Worm (Caenorhabditis elegans) whole organism, L4 larva: ENCODE data around the gene cct-5.

ENCODE experiments used
- F44E2.7 ChIP-seq: fragments of 200-800 bp; sonication (Bioruptor generic); IDR thresholded peaks from 2 replicates; pipeline ENCODE4 v2.1.2; 2022; ENCODE audit warnings: missing genetic modification characterization, missing compliant biosample characterization
- T20F7.1 ChIP-seq: fragments of 200-800 bp; sonication (Bioruptor generic); optimal IDR thresholded peaks from 2 replicates; lab custom pipeline; 2018; ENCODE audit warnings: mild to moderate bottlenecking, missing genetic modification characterization, missing compliant biosample characterization
- T26A8.4 ChIP-seq: fragments of 200-800 bp; sonication (Bioruptor generic); IDR thresholded peaks from 2 replicates; pipeline ENCODE4 v1.3.6; 2022; ENCODE audit warnings: missing genetic modification characterization, missing compliant biosample characterization
- ZK546.5 ChIP-seq, 2 experiments: sonication (generic microtip); optimal IDR thresholded peaks; 2 replicates each; lab custom pipeline; 2017; ENCODE audit warnings: missing biosample characterization in 2 of 2, missing genetic modification characterization in 2 of 2
- aha-1 ChIP-seq: fragments of 150-350 bp; peaks from one replicate; lab custom pipeline; 2014; ENCODE audit warnings: missing biosample characterization, missing genetic modification characterization
- arid-1 ChIP-seq: fragments of 200-800 bp; sonication (Bioruptor generic); conservative IDR thresholded peaks from 2 replicates; pipeline ENCODE4 v1.3.6; 2022; ENCODE audit warnings: missing genetic modification reagents, missing genetic modification characterization, missing compliant biosample characterization
- attf-4 ChIP-seq: sonication (generic microtip); optimal IDR thresholded peaks from 3 replicates; lab custom pipeline; 2017; ENCODE audit warnings: missing biosample characterization, missing genetic modification characterization
- ceh-20 ChIP-seq: fragments of 200-800 bp; sonication (Bioruptor generic); IDR thresholded peaks from 2 replicates; pipeline ENCODE4 v1.3.6; 2022; ENCODE audit warnings: missing genetic modification reagents, missing genetic modification characterization, missing compliant biosample characterization
- ceh-28 ChIP-seq: fragments of 150-350 bp; optimal IDR thresholded peaks from 2 replicates; lab custom pipeline; 2014; ENCODE audit warnings: missing biosample characterization, missing genetic modification reagents, missing genetic modification characterization
- ceh-32 ChIP-seq: sonication (generic microtip); optimal IDR thresholded peaks from 2 replicates; lab custom pipeline; 2016; ENCODE audit warnings: mild to moderate bottlenecking, missing genetic modification characterization, missing compliant biosample characterization; ENCODE audit not compliant: poor library complexity
- daf-16 ChIP-seq, 3 experiments: sonication (generic microtip); optimal IDR thresholded peaks; 2 replicates each; lab custom pipeline; 2016 to 2017; ENCODE audit warnings: missing genetic modification characterization in 3 of 3, missing genetic modification reagents in 3 of 3, mild to moderate bottlenecking in 2 of 3, missing compliant biosample characterization in 2 of 3, missing biosample characterization in 1 of 3, moderate library complexity in 1 of 3
- dmd-6 ChIP-seq: fragments of 200-800 bp; sonication (Bioruptor generic); IDR thresholded peaks from 2 replicates; pipeline ENCODE4 v1.3.6; 2022; ENCODE audit warnings: missing genetic modification reagents, missing genetic modification characterization, missing compliant biosample characterization
- dpl-1 ChIP-seq: fragments of 150-350 bp; optimal IDR thresholded peaks from 2 replicates; lab custom pipeline; 2014; ENCODE audit warnings: missing biosample characterization, missing genetic modification reagents, missing genetic modification characterization
- duxl-1 ChIP-seq: sonication (generic microtip); optimal IDR thresholded peaks from 2 replicates; lab custom pipeline; 2016; ENCODE audit warnings: mild to moderate bottlenecking, missing genetic modification characterization, moderate library complexity, missing compliant biosample characterization; ENCODE audit not compliant: poor library complexity
- dve-1 ChIP-seq: sonication (generic microtip); optimal IDR thresholded peaks from 2 replicates; lab custom pipeline; 2017; ENCODE audit warnings: antibody characterized with exemption, mild to moderate bottlenecking, missing genetic modification characterization, missing compliant biosample characterization; ENCODE audit not compliant: insufficient read depth
- egl-43 ChIP-seq: fragments of 200-800 bp; sonication (Bioruptor generic); IDR thresholded peaks from 2 replicates; pipeline ENCODE4 v1.3.6; 2022; ENCODE audit warnings: missing genetic modification reagents, missing genetic modification characterization, missing compliant biosample characterization
- hlh-11 ChIP-seq: fragments of 200-800 bp; sonication (Bioruptor generic); optimal IDR thresholded peaks from 2 replicates; lab custom pipeline; 2018; ENCODE audit warnings: mild to moderate bottlenecking, missing genetic modification characterization, missing compliant biosample characterization
- hlh-30 ChIP-seq: sonication (generic microtip); optimal IDR thresholded peaks from 2 replicates; lab custom pipeline; 2017; ENCODE audit warnings: antibody characterized with exemption, mild to moderate bottlenecking, missing genetic modification characterization, missing compliant biosample characterization; ENCODE audit not compliant: insufficient read depth
- jun-1 ChIP-seq: fragments of 150-350 bp; optimal IDR thresholded peaks from 2 replicates; lab custom pipeline; 2014; ENCODE audit warnings: missing biosample characterization, missing genetic modification reagents, missing genetic modification characterization
- lin-38 ChIP-seq: fragments of 200-800 bp; sonication (Bioruptor generic); IDR thresholded peaks from 2 replicates; pipeline ENCODE4 v1.3.6; 2022; ENCODE audit warnings: missing genetic modification reagents, missing genetic modification characterization, missing compliant biosample characterization
- lin-39 ChIP-seq: fragments of 150-350 bp; optimal IDR thresholded peaks from 2 replicates; lab custom pipeline; 2014; ENCODE audit warnings: missing biosample characterization, missing genetic modification reagents, missing genetic modification characterization
- madf-9 ChIP-seq: fragments of 200-800 bp; sonication (Bioruptor generic); conservative IDR thresholded peaks from 2 replicates; pipeline ENCODE4 v1.3.6; 2022; ENCODE audit warnings: missing genetic modification reagents, missing genetic modification characterization, missing compliant biosample characterization
- mep-1 ChIP-seq: fragments of 150-350 bp; sonication (generic microtip); optimal IDR thresholded peaks from 3 replicates; lab custom pipeline; 2014; ENCODE audit warnings: missing biosample characterization, missing genetic modification characterization
- mxl-3 ChIP-seq: fragments of 200-800 bp; sonication (Bioruptor generic); optimal IDR thresholded peaks from 2 replicates; lab custom pipeline; 2018; ENCODE audit warnings: mild to moderate bottlenecking, missing genetic modification characterization, missing compliant biosample characterization
- nhr-10 ChIP-seq: fragments of 150-350 bp; optimal IDR thresholded peaks from 2 replicates; lab custom pipeline; 2014; ENCODE audit warnings: missing biosample characterization, missing genetic modification characterization
- nhr-25 ChIP-seq: sonication (generic microtip); optimal IDR thresholded peaks from 2 replicates; lab custom pipeline; 2017; ENCODE audit warnings: missing genetic modification characterization, mild to moderate bottlenecking, missing compliant biosample characterization, antibody characterized with exemption, moderate library complexity, borderline replicate concordance; ENCODE audit not compliant: insufficient read depth
- nhr-28 ChIP-seq: fragments of 150-350 bp; optimal IDR thresholded peaks from 2 replicates; lab custom pipeline; 2014; ENCODE audit warnings: missing biosample characterization, missing genetic modification characterization
- nhr-42 ChIP-seq: fragments of 200-800 bp; sonication (Bioruptor generic); IDR thresholded peaks from 2 replicates; pipeline ENCODE4 v1.3.6; 2022; ENCODE audit warnings: missing genetic modification characterization, missing compliant biosample characterization
- nhr-48 ChIP-seq: sonication (generic microtip); optimal IDR thresholded peaks from 2 replicates; lab custom pipeline; 2016; ENCODE audit warnings: mild to moderate bottlenecking, missing genetic modification characterization, missing compliant biosample characterization
- nhr-76 ChIP-seq: fragments of 150-350 bp; optimal IDR thresholded peaks from 2 replicates; lab custom pipeline; 2014; ENCODE audit warnings: missing biosample characterization, missing genetic modification characterization
- nhr-77 ChIP-seq: fragments of 150-350 bp; optimal IDR thresholded peaks from 2 replicates; lab custom pipeline; 2014; ENCODE audit warnings: missing biosample characterization, missing genetic modification characterization
- pqm-1 ChIP-seq: sonication (generic microtip); optimal IDR thresholded peaks from 2 replicates; lab custom pipeline; 2017; ENCODE audit warnings: missing biosample characterization, missing genetic modification characterization
- rbr-2 ChIP-seq: sonication (generic microtip); optimal IDR thresholded peaks from 2 replicates; lab custom pipeline; 2016; ENCODE audit warnings: missing genotype, missing genetic modification characterization, missing compliant biosample characterization
- saeg-2 ChIP-seq: fragments of 200-800 bp; sonication (Bioruptor generic); IDR thresholded peaks from 2 replicates; pipeline ENCODE4 v1.3.6; 2022; ENCODE audit warnings: missing genetic modification reagents, missing genetic modification characterization, missing compliant biosample characterization
- sdz-12 ChIP-seq: fragments of 200-800 bp; sonication (Bioruptor generic); optimal IDR thresholded peaks from 2 replicates; lab custom pipeline; 2018; ENCODE audit warnings: mild to moderate bottlenecking, missing genetic modification characterization, missing compliant biosample characterization
- set-16 ChIP-seq: fragments of 200-800 bp; sonication (Bioruptor generic); IDR thresholded peaks from 2 replicates; pipeline ENCODE4 v1.3.6; 2022; ENCODE audit warnings: missing genetic modification reagents, missing genetic modification characterization, missing compliant biosample characterization
- tra-1 ChIP-seq: fragments of 200-800 bp; sonication (Bioruptor generic); IDR thresholded peaks from 2 replicates; pipeline ENCODE4 v1.3.6; 2022; ENCODE audit warnings: missing genetic modification reagents, missing genetic modification characterization, missing compliant biosample characterization
- vab-7 ChIP-seq: fragments of 200-800 bp; sonication (Bioruptor generic); IDR thresholded peaks from 2 replicates; pipeline ENCODE4 v1.3.6; 2022; ENCODE audit warnings: missing genetic modification reagents, missing genetic modification characterization, missing compliant biosample characterization
- zfp-2 ChIP-seq: sonication (generic microtip); optimal IDR thresholded peaks from 2 replicates; lab custom pipeline; 2016; ENCODE audit warnings: mild to moderate bottlenecking, missing genetic modification characterization, missing compliant biosample characterization
- zfp-3 ChIP-seq: fragments of 200-800 bp; sonication (Bioruptor generic); conservative IDR thresholded peaks from 2 replicates; pipeline ENCODE4 v1.3.6; 2022; ENCODE audit warnings: missing genetic modification reagents, missing genetic modification characterization, missing compliant biosample characterization
- ztf-11 ChIP-seq: fragments of 150-350 bp; optimal IDR thresholded peaks from 2 replicates; lab custom pipeline; 2014; ENCODE audit warnings: missing biosample characterization, missing genetic modification characterization

The cct-5 gene

DNA sequence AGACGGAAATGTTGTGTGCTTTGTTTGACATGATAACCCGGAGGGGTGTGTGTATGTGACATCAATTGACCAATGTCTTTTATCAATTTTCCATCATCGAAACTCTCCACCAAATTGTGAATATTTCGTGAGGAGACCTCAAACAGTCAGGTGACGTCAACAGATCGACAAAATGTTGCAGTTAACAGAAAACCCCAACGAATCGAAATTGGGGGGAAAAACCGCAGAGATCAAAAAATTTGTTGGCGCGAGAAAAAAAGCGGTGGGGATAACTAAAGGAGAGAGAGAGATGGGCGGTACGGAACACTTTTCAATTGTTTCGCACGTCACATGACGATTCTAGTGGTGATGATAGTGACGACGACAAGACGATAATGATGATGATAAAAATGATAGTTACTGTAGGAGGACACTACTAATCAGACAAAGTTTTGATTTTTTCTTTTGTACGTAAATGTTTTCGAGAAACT lies 13.3 kb downstream of the cct-5 start (continued):
- peak; percentile 58 for TF ChIP-seq pqm-1 (tag; lab: Kevin White, UChicago)
- TF ChIP-seq hlh-30 (tag; lab: Kevin White, UChicago): peak; percentile 87

DNA sequence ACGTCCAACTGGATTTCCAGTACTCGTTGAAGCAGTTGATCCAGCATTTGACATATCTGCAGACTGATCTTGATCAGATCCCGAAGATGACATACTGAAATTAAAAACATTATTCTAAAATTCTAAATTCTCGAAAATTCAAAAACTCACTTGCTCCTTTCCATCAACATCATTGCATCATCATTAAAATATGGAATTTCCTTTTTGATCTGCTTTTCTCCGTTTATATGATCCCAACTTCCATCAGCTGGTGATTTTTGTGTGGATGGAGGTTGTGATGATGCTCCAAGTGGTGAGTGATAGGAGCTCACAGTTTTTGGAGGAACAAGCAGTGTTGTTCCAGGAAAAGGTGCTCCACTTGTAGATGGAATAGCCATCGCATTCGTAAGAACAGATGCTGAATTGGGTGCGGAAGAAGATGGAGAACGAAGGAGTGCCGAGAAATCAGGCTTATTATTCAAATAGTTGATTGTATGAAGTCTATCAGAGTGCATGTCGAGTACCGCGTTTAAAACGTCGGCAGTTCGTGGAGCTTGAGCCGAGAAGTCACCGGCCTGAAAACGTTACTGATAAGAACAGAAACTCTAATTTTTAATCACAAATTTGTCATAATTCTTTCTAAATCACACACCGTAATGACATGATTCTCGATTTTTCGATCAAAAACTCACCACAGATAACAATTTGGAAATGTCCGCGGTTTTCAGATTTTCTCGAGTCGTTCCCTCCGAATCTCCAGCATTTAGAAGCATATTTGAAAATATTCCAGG lies 14.7 kb downstream of the cct-5 start:
- TF ChIP-seq pqm-1 (tag; lab: Kevin White, UChicago) (peak; percentile 33), dmd-6 (GFP tag; lab: Robert Waterston, UW) (peak; percentile 68), lin-38 (GFP tag; lab: Robert Waterston, UW) (no peak), nhr-77 (tag; lab: Kevin White, UChicago) (peak; percentile 41), ceh-28 (tag; lab: Kevin White, UChicago) (no peak), ceh-32 (tag; lab: Kevin White, UChicago) (no peak), dve-1 (tag; lab: Kevin White, UChicago) (peak; percentile 37), hlh-30 (tag; lab: Kevin White, UChicago) (peak; percentile 8), ztf-11 (tag; lab: Kevin White, UChicago) (no peak), zfp-3 (GFP tag; lab: Robert Waterston, UW) (no peak; the same call in 1 of the 2 replicates), hlh-11 (tag; lab: Kevin White, UChicago) (peak; percentile 50), nhr-48 (tag; lab: Kevin White, UChicago) (peak; percentile 4), nhr-28 (tag; lab: Kevin White, UChicago) (peak; percentile 52), T20F7.1 (no peak), mep-1 (tag; lab: Kevin White, UChicago) (peak; percentile 1), ZK546.5 (tag; optimal IDR thresholded peaks at IDR 0.05; lab: Kevin White, UChicago) (no peak), daf-16 (GFP tag; optimal IDR thresholded peaks at IDR 0.05; lab: Kevin White, UChicago) (no peak), daf-16 (tag; optimal IDR thresholded peaks at IDR 0.05; lab: Kevin White, UChicago) (peak; percentile 39)

DNA sequence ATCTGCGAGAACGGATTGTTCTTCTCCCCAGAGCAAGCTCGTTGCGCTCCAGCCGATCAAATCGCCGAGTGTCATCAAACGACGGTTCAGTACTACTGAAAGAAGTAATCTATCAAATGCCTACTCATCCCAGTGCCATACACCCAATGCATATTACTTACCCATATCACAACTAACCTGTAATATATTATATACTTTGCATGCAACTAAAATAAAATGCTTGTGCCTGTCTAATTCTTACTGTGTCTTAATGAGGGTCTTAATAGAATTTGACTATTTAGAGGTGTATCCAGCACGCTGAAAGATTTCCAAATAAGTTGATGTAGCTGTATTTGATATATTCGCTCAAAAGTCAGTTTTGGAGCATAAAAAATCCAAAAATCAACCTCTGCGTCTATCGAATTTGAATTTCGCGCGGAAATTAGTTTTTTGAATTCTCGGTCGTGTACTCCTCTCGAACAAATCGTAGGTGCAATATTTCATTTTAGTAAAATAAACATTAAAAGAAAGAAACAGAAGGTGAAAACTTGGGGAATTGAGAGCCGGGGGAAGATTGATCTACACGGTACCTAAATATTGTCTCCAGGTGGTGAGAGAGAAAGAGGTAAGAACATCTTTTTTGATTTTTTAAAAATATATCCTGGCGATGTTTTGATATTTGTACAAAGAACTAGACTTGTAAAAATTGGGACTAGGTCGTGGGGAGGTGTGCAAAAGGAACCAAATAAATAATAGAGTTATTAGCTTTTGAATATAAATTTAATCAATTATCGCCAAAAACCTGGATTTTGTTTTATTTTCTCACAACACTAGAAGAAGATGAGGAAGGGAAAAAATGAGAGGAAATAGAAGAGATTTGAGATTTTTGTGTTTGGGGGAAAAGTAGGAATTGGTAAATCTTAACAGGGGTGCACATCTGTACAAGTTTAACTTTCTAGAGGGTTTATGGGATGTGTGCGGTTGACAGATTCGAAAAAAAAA lies 16.5 kb downstream of the cct-5 start:
- TF ChIP-seq ZK546.5 (tag; optimal IDR thresholded peaks at IDR 0.05; lab: Kevin White, UChicago) (no peak), nhr-28 (tag; lab: Kevin White, UChicago) (no peak), ceh-28 (tag; lab: Kevin White, UChicago) (no peak), dpl-1 (GFP tag; lab: Kevin White, UChicago) (peak; percentile 57), sdz-12 (peak; percentile 23), ztf-11 (tag; lab: Kevin White, UChicago) (no peak), nhr-42 (GFP tag; lab: Robert Waterston, UW) (no peak), zfp-2 (no peak), F44E2.7 (no peak), lin-39 (tag; lab: Kevin White, UChicago) (no peak), set-16 (GFP tag; lab: Robert Waterston, UW) (no peak), tra-1 (GFP tag; lab: Robert Waterston, UW) (no peak; the same call in 1 of the 2 replicates), mxl-3 (no peak), ceh-20 (GFP tag; lab: Robert Waterston, UW) (no peak; the same call in 1 of the 2 replicates), rbr-2 (tag; lab: Kevin White, UChicago) (peak; percentile 41), saeg-2 (GFP tag; lab: Robert Waterston, UW) (no peak), vab-7 (GFP tag; lab: Robert Waterston, UW) (peak; percentile 32; the same call in 1 of the 2 replicates), attf-4 (tag; lab: Kevin White, UChicago) (no peak), arid-1 (no peak), duxl-1 (tag; lab: Kevin White, UChicago) (peak; percentile 1), aha-1 (tag; lab: Kevin White, UChicago) (peak; percentile 75), madf-9 (GFP tag; lab: Robert Waterston, UW) (no peak), nhr-25 (no peak), jun-1 (tag; lab: Kevin White, UChicago) (no peak), egl-43 (no peak), T26A8.4 (GFP tag; lab: Robert Waterston, UW) (peak; percentile 20; the same call in 1 of the 2 replicates), nhr-10 (tag; lab: Kevin White, UChicago) (peak; percentile 47), nhr-76 (tag; lab: Kevin White, UChicago) (no peak)
